Worm (Caenorhabditis elegans) whole organism, young adult: ENCODE results near the gene srj-38.

ENCODE experiments used
- ama-1 ChIP-seq, 3 experiments: fragments of 150-350 bp in 1 of 3; sonication (generic microtip) in 2 of 3; optimal IDR thresholded peaks; 2 replicates each; lab custom pipeline; 2014 to 2018; ENCODE audit warnings: missing biosample characterization in 2 of 3, missing genetic modification characterization in 2 of 3, missing genetic modification reagents in 2 of 3
- efl-1 ChIP-seq: fragments of 150-350 bp; optimal IDR thresholded peaks from 2 replicates; lab custom pipeline; 2014; ENCODE audit warnings: missing biosample characterization, missing genetic modification reagents, missing genetic modification characterization
- fkh-3 ChIP-seq: sonication (generic microtip); optimal IDR thresholded peaks from 2 replicates; lab custom pipeline; 2016; ENCODE audit warnings: mild to moderate bottlenecking, missing genetic modification characterization, missing compliant biosample characterization
- lin-54 ChIP-seq: fragments of 200-800 bp; sonication (Bioruptor generic); optimal IDR thresholded peaks from 2 replicates; lab custom pipeline; 2018; ENCODE audit warnings: mild to moderate bottlenecking, missing genetic modification characterization, missing compliant biosample characterization
- tbx-9 ChIP-seq: sonication (generic microtip); optimal IDR thresholded peaks from 2 replicates; lab custom pipeline; 2016; ENCODE audit warnings: borderline replicate concordance, missing genetic modification characterization, inconsistent platforms, missing compliant biosample characterization

DNA sequence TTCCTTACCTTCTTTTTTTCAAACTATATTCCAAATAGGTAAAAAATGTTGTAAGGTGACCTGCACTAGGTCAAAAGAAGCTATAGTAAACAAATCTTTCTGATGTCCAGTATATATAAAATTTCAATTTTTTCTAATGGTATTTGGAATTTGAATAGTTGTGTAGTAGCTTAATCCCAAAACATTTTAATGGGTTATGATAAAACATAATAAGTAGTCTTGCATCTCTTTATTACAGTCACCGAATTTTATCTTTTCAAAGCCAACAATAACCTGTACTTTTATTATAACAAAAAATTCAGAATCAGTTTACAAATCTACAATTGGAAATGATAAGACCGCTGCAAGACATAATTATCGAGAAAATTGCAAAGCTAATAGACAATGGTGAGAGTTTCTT, 33.3 kb upstream of the srj-38 start, which contains the start of gene H24K24.2:
- TF ChIP-seq fkh-3 (tag; lab: Kevin White, UChicago) (no peak), lin-54 (GFP tag; lab: Kevin White, UChicago) (no peak), ama-1 (optimal IDR thresholded peaks at IDR 0.05; lab: Kevin White, UChicago) (no peak), ama-1 (GFP tag; optimal IDR thresholded peaks at IDR 0.05; lab: Kevin White, UChicago) (no peak), tbx-9 (tag; lab: Kevin White, UChicago) (no peak), efl-1 (GFP tag; lab: Kevin White, UChicago) (no peak)
